Fruit fly (Drosophila melanogaster) whole organism, embryonic: ENCODE data around the gene Idh3b.
A peak's percentile ranks its signal among the peaks of the same experiment; 100 is the strongest.

Experiments used
- Antp ChIP-seq: fragments of 200-800 bp; sonication (Bioruptor generic); optimal IDR thresholded peaks from 3 replicates; lab custom pipeline; 2016; ENCODE audit warnings: missing biosample characterization, missing genetic modification characterization
- Asciz ChIP-seq: fragments of 200-800 bp; sonication (Bioruptor generic); optimal IDR thresholded peaks from 2 replicates; lab custom pipeline; 2017; ENCODE audit warnings: missing biosample characterization, mild to moderate bottlenecking, missing genetic modification characterization, missing genetic modification reagents
- Atf-2 ChIP-seq: fragments of 200-800 bp; sonication (Bioruptor generic); optimal IDR thresholded peaks from 2 replicates; lab custom pipeline; 2016; ENCODE audit warnings: missing biosample characterization, missing genetic modification characterization
- CG1024 ChIP-seq: fragments of 200-800 bp; sonication (Bioruptor generic); IDR thresholded peaks from 2 replicates; pipeline ENCODE4 v1.3.6; 2022; ENCODE audit warnings: missing biosample characterization, missing genetic modification characterization
- CG11696 ChIP-seq: fragments of 200-800 bp; sonication (Bioruptor generic); IDR thresholded peaks from 2 replicates; pipeline ENCODE4 v1.3.6; 2022; ENCODE audit warnings: missing biosample characterization, missing genetic modification characterization
- CG12659 ChIP-seq: fragments of 200-800 bp; sonication (Bioruptor generic); optimal IDR thresholded peaks from 3 replicates; lab custom pipeline; 2017; ENCODE audit warnings: mild to moderate bottlenecking, missing biosample characterization, missing genetic modification reagents, missing genetic modification characterization
- CG13123 ChIP-seq: fragments of 200-800 bp; sonication (Bioruptor generic); optimal IDR thresholded peaks from 2 replicates; lab custom pipeline; 2016; ENCODE audit warnings: missing biosample characterization, missing genetic modification characterization
- CG15514 ChIP-seq: fragments of 200-800 bp; sonication (Bioruptor generic); optimal IDR thresholded peaks from 3 replicates; lab custom pipeline; 2017; ENCODE audit warnings: missing biosample characterization, missing genetic modification characterization, mild to moderate bottlenecking, moderate library complexity, missing genetic modification reagents
- CG16813 ChIP-seq: fragments of 200-800 bp; sonication (Bioruptor generic); IDR thresholded peaks from 3 replicates; pipeline ENCODE4 v1.3.6; 2022; ENCODE audit warnings: missing biosample characterization, missing genetic modification characterization; ENCODE audit not compliant: partially characterized antibody
- CG17612 ChIP-seq: fragments of 200-800 bp; sonication (Bioruptor generic); IDR thresholded peaks from 2 replicates; pipeline ENCODE4 v1.3.6; 2022; ENCODE audit warnings: missing biosample characterization, missing genetic modification characterization
- CG17912 ChIP-seq: fragments of 200-800 bp; sonication (Bioruptor generic); optimal IDR thresholded peaks from 2 replicates; lab custom pipeline; 2018; ENCODE audit warnings: missing biosample characterization, mild to moderate bottlenecking, missing genetic modification characterization
- CG3726 ChIP-seq: fragments of 200-800 bp; sonication (Bioruptor generic); IDR thresholded peaks from 3 replicates; pipeline ENCODE4, ENCODE4 v1.3.6; 2022; ENCODE audit warnings: missing biosample characterization, missing genetic modification characterization
- CG4424 ChIP-seq: fragments of 200-800 bp; sonication (Bioruptor generic); optimal IDR thresholded peaks from 3 replicates; lab custom pipeline; 2016; ENCODE audit warnings: missing biosample characterization, missing genetic modification characterization
- CG4617 ChIP-seq: fragments of 200-800 bp; sonication (Bioruptor generic); optimal IDR thresholded peaks from 3 replicates; lab custom pipeline; 2016; ENCODE audit warnings: missing biosample characterization, missing genetic modification characterization, borderline replicate concordance
- CG7556 ChIP-seq: fragments of 200-800 bp; sonication (Bioruptor generic); optimal IDR thresholded peaks from 2 replicates; lab custom pipeline; 2017; ENCODE audit warnings: missing biosample characterization, mild to moderate bottlenecking, missing genetic modification characterization
- CG8089 ChIP-seq: fragments of 200-800 bp; sonication (Bioruptor generic); optimal IDR thresholded peaks from 3 replicates; lab custom pipeline; 2016; ENCODE audit warnings: missing biosample characterization, missing genetic modification characterization
- CG8359 ChIP-seq: fragments of 200-800 bp; sonication (Bioruptor generic); optimal IDR thresholded peaks from 2 replicates; lab custom pipeline; 2017; ENCODE audit warnings: missing biosample characterization, mild to moderate bottlenecking, missing genetic modification characterization, borderline replicate concordance
- CG8765 ChIP-seq: fragments of 200-800 bp; sonication (Bioruptor generic); IDR thresholded peaks from 2 replicates; pipeline ENCODE4 v1.3.6; 2022; ENCODE audit warnings: missing biosample characterization, missing genetic modification characterization
- Dip2 ChIP-seq: fragments of 200-800 bp; sonication (Bioruptor generic); IDR thresholded peaks from 2 replicates; pipeline ENCODE4 v1.3.6; 2022; ENCODE audit warnings: missing biosample characterization, missing genetic modification characterization
- H2.0 ChIP-seq: fragments of 200-800 bp; sonication (Bioruptor generic); IDR thresholded peaks from 2 replicates; pipeline ENCODE4 v1.3.6; 2022; ENCODE audit warnings: missing biosample characterization, missing genetic modification characterization
- HLHmδ ChIP-seq: fragments of 200-800 bp; sonication (Bioruptor generic); optimal IDR thresholded peaks from 2 replicates; lab custom pipeline; 2018; ENCODE audit warnings: missing biosample characterization, mild to moderate bottlenecking, missing genetic modification characterization, moderate library complexity
- Mad ChIP-seq: fragments of 200-800 bp; sonication (Bioruptor generic); optimal IDR thresholded peaks from 2 replicates; lab custom pipeline; 2016; ENCODE audit warnings: missing biosample characterization, missing genetic modification characterization
- NC2α ChIP-seq: fragments of 200-800 bp; sonication (Bioruptor generic); optimal IDR thresholded peaks from 2 replicates; lab custom pipeline; 2016; ENCODE audit warnings: missing biosample characterization, missing genetic modification characterization
- Poxn ChIP-seq: fragments of 200-800 bp; sonication (Bioruptor generic); IDR thresholded peaks from 2 replicates; pipeline ENCODE4 v1.3.6; 2022; ENCODE audit warnings: missing biosample characterization, missing genetic modification characterization
- Scr ChIP-seq: fragments of 200-800 bp; sonication (Bioruptor generic); IDR thresholded peaks from 2 replicates; pipeline ENCODE4 v1.3.6; 2022; ENCODE audit warnings: missing biosample characterization, missing genetic modification characterization; ENCODE audit not compliant: partially characterized antibody
- Sox102F ChIP-seq: fragments of 200-800 bp; sonication (Bioruptor generic); optimal IDR thresholded peaks from 2 replicates; lab custom pipeline; 2018; ENCODE audit warnings: missing biosample characterization, mild to moderate bottlenecking, missing genetic modification characterization, moderate library complexity
- ab ChIP-seq: fragments of 200-800 bp; sonication (Bioruptor generic); optimal IDR thresholded peaks from 2 replicates; lab custom pipeline; 2016; ENCODE audit warnings: missing biosample characterization, missing genetic modification characterization
- ap ChIP-seq: fragments of 200-800 bp; sonication (Bioruptor generic); IDR thresholded peaks from 2 replicates; pipeline ENCODE4 v1.3.6; 2022; ENCODE audit warnings: missing biosample characterization, missing genetic modification characterization
- ato ChIP-seq: fragments of 200-800 bp; sonication (Bioruptor generic); IDR thresholded peaks from 2 replicates; pipeline ENCODE4 v1.3.6; 2022; ENCODE audit warnings: missing biosample characterization, missing genetic modification characterization; ENCODE audit not compliant: partially characterized antibody
- bbx ChIP-seq: fragments of 200-800 bp; sonication (Bioruptor generic); IDR thresholded peaks from 2 replicates; pipeline ENCODE4 v1.3.6; 2022; ENCODE audit warnings: missing biosample characterization, missing genetic modification characterization; ENCODE audit not compliant: partially characterized antibody
- chinmo ChIP-seq: fragments of 200-800 bp; sonication (Bioruptor generic); IDR thresholded peaks from 4 replicates; pipeline ENCODE4 v1.3.6; 2022; ENCODE audit warnings: missing biosample characterization, missing genetic modification characterization; ENCODE audit not compliant: partially characterized antibody
- dati ChIP-seq: fragments of 200-800 bp; sonication (Bioruptor generic); IDR thresholded peaks from 2 replicates; pipeline ENCODE4 v1.3.6; 2022; ENCODE audit warnings: missing biosample characterization, missing genetic modification characterization
- eyg ChIP-seq: fragments of 200-800 bp; sonication (Bioruptor generic); optimal IDR thresholded peaks from 3 replicates; lab custom pipeline; 2016; ENCODE audit warnings: missing biosample characterization, missing genetic modification characterization
- fd102C ChIP-seq: fragments of 200-800 bp; sonication (Bioruptor generic); optimal IDR thresholded peaks from 2 replicates; lab custom pipeline; 2018; ENCODE audit warnings: missing biosample characterization, mild to moderate bottlenecking, missing genetic modification characterization, moderate library complexity
- fd64A ChIP-seq: fragments of 200-800 bp; sonication (Bioruptor generic); optimal IDR thresholded peaks from 3 replicates; lab custom pipeline; 2018; ENCODE audit warnings: missing biosample characterization, mild to moderate bottlenecking, missing genetic modification characterization
- fd96Cb ChIP-seq: fragments of 200-800 bp; sonication (Bioruptor generic); optimal IDR thresholded peaks from 2 replicates; lab custom pipeline; 2018; ENCODE audit warnings: missing biosample characterization, mild to moderate bottlenecking, missing genetic modification characterization, moderate library complexity
- fru ChIP-seq: fragments of >200 bp; optimal IDR thresholded peaks from 2 replicates; lab custom pipeline; 2017
- grn ChIP-seq: fragments of 200-800 bp; sonication (Bioruptor generic); optimal IDR thresholded peaks from 3 replicates; lab custom pipeline; 2017; ENCODE audit warnings: missing biosample characterization, missing genetic modification characterization
- mld ChIP-seq: fragments of 200-800 bp; sonication (Bioruptor generic); IDR thresholded peaks from 3 replicates; pipeline ENCODE4 v1.3.6; 2022; ENCODE audit warnings: missing biosample characterization, missing genetic modification characterization; ENCODE audit not compliant: partially characterized antibody
- repo ChIP-seq: fragments of 200-800 bp; sonication (Bioruptor generic); optimal IDR thresholded peaks from 2 replicates; lab custom pipeline; 2016; ENCODE audit warnings: missing biosample characterization, missing genetic modification characterization
- seq ChIP-seq: fragments of 200-800 bp; sonication (Bioruptor generic); IDR thresholded peaks from 2 replicates; pipeline ENCODE4 v1.3.6; 2022; ENCODE audit warnings: missing biosample characterization, missing genetic modification characterization
- slbo ChIP-seq: fragments of 200-800 bp; sonication (Bioruptor generic); IDR thresholded peaks from 2 replicates; pipeline ENCODE4 v1.3.6; 2022; ENCODE audit warnings: missing biosample characterization, missing genetic modification characterization
- tap ChIP-seq: fragments of 200-800 bp; optimal IDR thresholded peaks from 3 replicates; lab custom pipeline; 2019; ENCODE audit warnings: missing biosample characterization, mild to moderate bottlenecking, missing genetic modification characterization, moderate library complexity
- tio ChIP-seq: fragments of 200-800 bp; sonication (Bioruptor generic); optimal IDR thresholded peaks from 2 replicates; lab custom pipeline; 2017; ENCODE audit warnings: missing biosample characterization, missing genetic modification characterization, inconsistent platforms
- tna ChIP-seq: fragments of 200-800 bp; sonication (Bioruptor generic); IDR thresholded peaks from 2 replicates; pipeline ENCODE4 v1.3.6; 2022; ENCODE audit warnings: missing biosample characterization, missing genetic modification characterization; ENCODE audit not compliant: partially characterized antibody
- toy ChIP-seq: fragments of 200-800 bp; sonication (Bioruptor generic); IDR thresholded peaks from 2 replicates; pipeline ENCODE4 v1.3.6; 2022; ENCODE audit warnings: missing biosample characterization, missing genetic modification characterization
- unc-4 ChIP-seq: fragments of 200-800 bp; sonication (Bioruptor generic); IDR thresholded peaks from 2 replicates; pipeline ENCODE4 v1.3.6; 2022; ENCODE audit warnings: missing biosample characterization, missing genetic modification characterization; ENCODE audit not compliant: partially characterized antibody
- wor ChIP-seq: fragments of 200-800 bp; sonication (Bioruptor generic); IDR thresholded peaks from 2 replicates; pipeline ENCODE4 v1.3.6; 2022; ENCODE audit warnings: missing biosample characterization, missing genetic modification characterization
- zen2 ChIP-seq: fragments of 200-800 bp; sonication (Bioruptor generic); IDR thresholded peaks from 3 replicates; pipeline ENCODE4 v1.3.6; 2022; ENCODE audit warnings: missing biosample characterization, missing genetic modification characterization; ENCODE audit not compliant: partially characterized antibody

The Idh3b gene

dm6 chr3R:22049134-22049796, 30.1 kb upstream of the Idh3b start (continued):
- TF ChIP-seq ab (GFP tag; lab: Kevin White, UChicago) (no peak), toy (0 out of 2 replicates have a peak, but pooled peaks have one; percentile 28), H2.0 (GFP tag; lab: Robert Waterston, UW) (peak; percentile 83), Antp (peak; percentile 69), slbo (GFP tag; lab: Robert Waterston, UW) (peak; percentile 84), CG4424 (peak; percentile 76), CG4617 (peak; percentile 39), Scr (GFP tag; lab: Robert Waterston, UW) (no peak), tna (no peak), mld (GFP tag; lab: Robert Waterston, UW) (no peak), grn (GFP tag; lab: Kevin White, UChicago) (peak; percentile 12), ap (peak; percentile 59; the same call in 1 of the 2 replicates), CG16813 (no peak), zen2 (GFP tag; lab: Robert Waterston, UW) (no peak), CG7556 (GFP tag; lab: Kevin White, UChicago) (peak; percentile 85), fru (lab: Kevin White, UChicago) (no peak), CG17912 (GFP tag; lab: Kevin White, UChicago) (peak; percentile 7), CG3726 (GFP tag; lab: Robert Waterston, UW) (0 out of 3 replicates have a peak, but pooled peaks have one; percentile 65), CG1024 (GFP tag; lab: Robert Waterston, UW) (peak; percentile 51), CG12659 (GFP tag; lab: Kevin White, UChicago) (peak; percentile 81), Poxn (GFP tag; lab: Robert Waterston, UW) (no peak), HLHmδ (peak; percentile 12), CG17612 (GFP tag; lab: Robert Waterston, UW) (no peak), Asciz (GFP tag; lab: Kevin White, UChicago) (peak; percentile 78), CG8089 (GFP tag; lab: Kevin White, UChicago) (peak; percentile 53), Atf-2 (GFP tag; lab: Kevin White, UChicago) (peak; percentile 39), wor (peak; percentile 70), CG8765 (GFP tag; lab: Robert Waterston, UW) (peak; percentile 66; the same call in 1 of the 2 replicates), tio (GFP tag; lab: Kevin White, UChicago) (peak; percentile 74), CG13123 (GFP tag; lab: Kevin White, UChicago) (peak; percentile 36), ato (no peak), fd102C (GFP tag; lab: Kevin White, UChicago) (no peak), CG15514 (GFP tag; lab: Kevin White, UChicago) (peak; percentile 77), fd96Cb (peak; percentile 83), Dip2 (GFP tag; lab: Robert Waterston, UW) (no peak), CG11696 (peak; percentile 50), tap (tag; lab: Kevin White, UChicago) (peak; percentile 80), Mad (GFP tag; lab: Kevin White, UChicago) (peak; percentile 52), CG8359 (GFP tag; lab: Kevin White, UChicago) (peak; percentile 34), dati (GFP tag; lab: Robert Waterston, UW) (peak; percentile 48; the same call in 1 of the 2 replicates), bbx (no peak), seq (GFP tag; lab: Robert Waterston, UW) (peak; percentile 72), repo (GFP tag; lab: Kevin White, UChicago) (peak; percentile 45), chinmo (GFP tag; lab: Robert Waterston, UW) (0 out of 4 replicates have a peak, but pooled peaks have one; percentile 49), fd64A (GFP tag; lab: Kevin White, UChicago) (peak; percentile 67), NC2α (GFP tag; lab: Kevin White, UChicago) (peak; percentile 20), Sox102F (GFP tag; lab: Kevin White, UChicago) (peak; percentile 86), eyg (peak; percentile 74), unc-4 (no peak)
